Worm (Caenorhabditis elegans): ENCODE measurements around the gene ets-4.

Gene ets-4

ce11 chrX:6518537-6518936 lies at the start of gene ets-4 (continued):
- TF ChIP-seq unc-98 (GFP tag; IDR thresholded peaks at IDR 0.05): no peak
- no peak for TF ChIP-seq efl-3 (GFP tag; optimal IDR thresholded peaks at IDR 0.05)
- no peak for TF ChIP-seq ceh-82 (tag; optimal IDR thresholded peaks at IDR 0.05)
- no peak for TF ChIP-seq unc-86 (tag; optimal IDR thresholded peaks at IDR 0.05)
- no peak for TF ChIP-seq F16B12.6 (tag; optimal IDR thresholded peaks at IDR 0.05)
- TF ChIP-seq mef-2 (tag; optimal IDR thresholded peaks at IDR 0.05): no peak
- TF ChIP-seq swsn-7 (tag; optimal IDR thresholded peaks at IDR 0.05): no peak
- TF ChIP-seq pag-3 (tag; optimal IDR thresholded peaks at IDR 0.05; ENCODE audit: borderline replicate concordance, insufficient read depth): no peak
- TF ChIP-seq efl-1 (optimal IDR thresholded peaks at IDR 0.05): no peak
- TF ChIP-seq efl-1 (GFP tag; optimal IDR thresholded peaks at IDR 0.05 in 1 of 2): peak in 1 of 2 experiments; percentile 45
- TF ChIP-seq elt-2 (tag; optimal IDR thresholded peaks at IDR 0.05): peak; percentile 97
- peak; percentile 78 for TF ChIP-seq pqm-1 (tag; optimal IDR thresholded peaks at IDR 0.05)
- no peak for TF ChIP-seq nhr-19 (GFP tag; conservative IDR thresholded peaks at IDR 0.05)
- TF ChIP-seq lin-35 (GFP tag; optimal IDR thresholded peaks at IDR 0.05): peak in 1 of 2 experiments; percentile 29
- TF ChIP-seq isw-1 (GFP tag; IDR thresholded peaks at IDR 0.05): no peak
- TF ChIP-seq ztf-4 (tag; optimal IDR thresholded peaks at IDR 0.05): no peak
- TF ChIP-seq skn-1 (tag; optimal IDR thresholded peaks at IDR 0.05): no peak
- TF ChIP-seq snu-23 (GFP tag; optimal IDR thresholded peaks at IDR 0.05): no peak
- peak in 1 of 2 experiments; percentile 44 for TF ChIP-seq mdl-1 (tag; optimal IDR thresholded peaks at IDR 0.05)
- TF ChIP-seq lsy-2 (tag; optimal IDR thresholded peaks at IDR 0.05): no peak
- TF ChIP-seq C34B4.2 (tag; optimal IDR thresholded peaks at IDR 0.05): no peak
- no peak for TF ChIP-seq ceh-8 (GFP tag; optimal IDR thresholded peaks at IDR 0.05)
- no peak for TF ChIP-seq ceh-63 (GFP tag; optimal IDR thresholded peaks at IDR 0.05)

ce11 chrX:6473698-6474314 lies 44.9 kb upstream of the ets-4 start, which contains the start of the genes C15B12.4 and C15B12.8:
Gene C15B12.4 (minus strand): TSS chrX:6473748.
Gene C15B12.8 (plus strand): TSS chrX:6474264.
- no peak for TF ChIP-seq efl-1 (optimal IDR thresholded peaks at IDR 0.05)
- TF ChIP-seq efl-1 (GFP tag; optimal IDR thresholded peaks at IDR 0.05 in 1 of 2): peak in 1 of 2 experiments; percentile 12
- TF ChIP-seq dsc-1 (tag; optimal IDR thresholded peaks at IDR 0.05): peak; percentile 39
- no peak for TF ChIP-seq ceh-82 (tag; optimal IDR thresholded peaks at IDR 0.05)

- no peak for TF ChIP-seq nhr-19 (GFP tag; conservative IDR thresholded peaks at IDR 0.05)
- no peak for TF ChIP-seq tbx-2 (tag; optimal IDR thresholded peaks at IDR 0.05)
- TF ChIP-seq elt-2 (tag; optimal IDR thresholded peaks at IDR 0.05): peak; percentile 82
- no peak for TF ChIP-seq hpl-2 (GFP tag; optimal IDR thresholded peaks at IDR 0.05)
- TF ChIP-seq elt-3 (tag; optimal IDR thresholded peaks at IDR 0.05): peak in 1 of 6 experiments; percentile 9
These were observed 42.1 kb upstream of the ets-4 start, which contains the start of gene C15B12.1 for ce11 chrX:6476540-6476939. Gene C15B12.1 (plus strand): TSS chrX:6476810.

ce11 chrX:6484780-6485179 lies 33.9 kb upstream of the ets-4 start, which contains the start of gene gar-1:
Gene gar-1 (minus strand): TSS chrX:6484880.
- TF ChIP-seq nhr-20 (tag; optimal IDR thresholded peaks at IDR 0.05) (no peak), mep-1 (tag; optimal IDR thresholded peaks at IDR 0.05) (no peak), ceh-90 (tag; optimal IDR thresholded peaks at IDR 0.05) (no peak), unc-130 (tag; optimal IDR thresholded peaks at IDR 0.05) (no peak), nhr-47 (tag; optimal IDR thresholded peaks at IDR 0.05) (no peak), ceh-8 (GFP tag; optimal IDR thresholded peaks at IDR 0.05) (no peak), hlh-4 (tag; optimal IDR thresholded peaks at IDR 0.05) (no peak), efl-1 (optimal IDR thresholded peaks at IDR 0.05) (no peak), efl-1 (GFP tag; optimal IDR thresholded peaks at IDR 0.05 in 1 of 2) (peak in 1 of 2 experiments; percentile 61)

- TF ChIP-seq xbp-1 (tag; optimal IDR thresholded peaks at IDR 0.05) (no peak), blmp-1 (tag; optimal IDR thresholded peaks at IDR 0.05) (no peak), tlp-1 (tag; optimal IDR thresholded peaks at IDR 0.05) (no peak), mdl-1 (tag; optimal IDR thresholded peaks at IDR 0.05) (no peak), egl-27 (tag; optimal IDR thresholded peaks at IDR 0.05) (no peak), nhr-71 (tag; optimal IDR thresholded peaks at IDR 0.05) (no peak), C34B4.2 (tag; optimal IDR thresholded peaks at IDR 0.05) (no peak), unc-130 (tag; optimal IDR thresholded peaks at IDR 0.05) (no peak), elt-2 (tag; optimal IDR thresholded peaks at IDR 0.05) (no peak), lin-39 (tag; optimal IDR thresholded peaks at IDR 0.05) (no peak), elt-3 (tag; optimal IDR thresholded peaks at IDR 0.05) (no peak), unc-98 (GFP tag; IDR thresholded peaks at IDR 0.05) (no peak), nhr-84 (tag; optimal IDR thresholded peaks at IDR 0.05) (no peak)
These were observed 18.9 kb upstream of the ets-4 start, which contains the start of gene actl-1 for ce11 chrX:6499736-6500135. Gene actl-1 (minus strand): TSS chrX:6499836.
